Worm (Caenorhabditis elegans) whole organism, young adult: ENCODE measurements around the gene fem-2.

Source experiments
- B0261.1 ChIP-seq: sonication (generic microtip); optimal IDR thresholded peaks from 2 replicates; lab custom pipeline; 2016; ENCODE audit warnings: mild to moderate bottlenecking, missing genetic modification characterization, moderate library complexity, missing compliant biosample characterization
- B0336.3 ChIP-seq: fragments of 200-800 bp; sonication (Bioruptor generic); IDR thresholded peaks from 2 replicates; pipeline ENCODE4 v1.3.6; 2022; ENCODE audit warnings: missing genetic modification characterization, missing compliant biosample characterization
- F10E7.11 ChIP-seq: sonication (generic microtip); optimal IDR thresholded peaks from 2 replicates; lab custom pipeline; 2017; ENCODE audit warnings: mild to moderate bottlenecking, missing genetic modification characterization, moderate library complexity, missing compliant biosample characterization
- F22D6.2 ChIP-seq: sonication (generic microtip); optimal IDR thresholded peaks from 2 replicates; lab custom pipeline; 2016; ENCODE audit warnings: mild to moderate bottlenecking, missing genetic modification characterization, missing compliant biosample characterization
- F33H1.4 ChIP-seq: fragments of 200-800 bp; sonication (Bioruptor generic); IDR thresholded peaks from 2 replicates; pipeline ENCODE4 v1.3.6; 2022; ENCODE audit warnings: missing genetic modification reagents, missing genetic modification characterization, missing compliant biosample characterization
- F52B5.7 ChIP-seq: sonication (generic microtip); optimal IDR thresholded peaks from 2 replicates; lab custom pipeline; 2016; ENCODE audit warnings: mild to moderate bottlenecking, missing genetic modification characterization, missing compliant biosample characterization
- Y53G8AR.9 ChIP-seq: fragments of 200-800 bp; sonication (Bioruptor generic); conservative IDR thresholded peaks from 2 replicates; pipeline ENCODE4 v1.3.6; 2022; ENCODE audit warnings: missing genetic modification reagents, missing genetic modification characterization, missing compliant biosample characterization
- Y56A3A.18 ChIP-seq: fragments of 200-800 bp; sonication (Bioruptor generic); IDR thresholded peaks from 2 replicates; pipeline ENCODE4 v1.3.6; 2022; ENCODE audit warnings: missing genetic modification reagents, missing genetic modification characterization, missing compliant biosample characterization
- aptf-3 ChIP-seq: fragments of 200-800 bp; sonication (Bioruptor generic); IDR thresholded peaks from 2 replicates; pipeline ENCODE4 v1.3.6; 2022; ENCODE audit warnings: missing genetic modification characterization, missing compliant biosample characterization
- attf-5 ChIP-seq: fragments of 200-800 bp; sonication (Bioruptor generic); optimal IDR thresholded peaks from 2 replicates; lab custom pipeline; 2018; ENCODE audit warnings: mild to moderate bottlenecking, missing genetic modification characterization, missing compliant biosample characterization
- bed-2 ChIP-seq: fragments of 200-800 bp; sonication (Bioruptor generic); IDR thresholded peaks from 2 replicates; pipeline ENCODE4 v1.3.6; 2022; ENCODE audit warnings: missing genetic modification reagents, missing genetic modification characterization, missing compliant biosample characterization
- ccch-3 ChIP-seq: fragments of 200-800 bp; sonication (Bioruptor generic); optimal IDR thresholded peaks from 2 replicates; lab custom pipeline; 2018; ENCODE audit warnings: mild to moderate bottlenecking, missing genetic modification characterization, missing compliant biosample characterization
- ceh-58 ChIP-seq: fragments of 200-800 bp; sonication (Bioruptor generic); IDR thresholded peaks from 2 replicates; pipeline ENCODE4 v1.3.6; 2022; ENCODE audit warnings: missing genetic modification characterization, missing compliant biosample characterization
- dox-1 ChIP-seq: fragments of 200-800 bp; sonication (Bioruptor generic); IDR thresholded peaks from 2 replicates; pipeline ENCODE4 v1.3.6; 2022; ENCODE audit warnings: missing genetic modification reagents, missing genetic modification characterization, missing compliant biosample characterization
- dpff-1 ChIP-seq: sonication (generic microtip); optimal IDR thresholded peaks from 2 replicates; lab custom pipeline; 2017; ENCODE audit warnings: mild to moderate bottlenecking, missing genetic modification characterization, missing compliant biosample characterization
- egl-18 ChIP-seq: fragments of 200-800 bp; sonication (Bioruptor generic); IDR thresholded peaks from 2 replicates; pipeline ENCODE4 v1.3.6; 2022; ENCODE audit warnings: missing genetic modification reagents, missing genetic modification characterization, missing compliant biosample characterization
- egl-44 ChIP-seq: fragments of 200-800 bp; sonication (Bioruptor generic); IDR thresholded peaks from 2 replicates; pipeline ENCODE4 v1.3.6; 2022; ENCODE audit warnings: missing genetic modification reagents, missing genetic modification characterization, missing compliant biosample characterization
- ekl-4 ChIP-seq: fragments of 200-800 bp; sonication (Bioruptor generic); IDR thresholded peaks from 2 replicates; pipeline ENCODE4 v1.3.6; 2022; ENCODE audit warnings: missing genetic modification reagents, missing genetic modification characterization, missing compliant biosample characterization
- gei-17 ChIP-seq: fragments of 200-800 bp; sonication (Bioruptor generic); optimal IDR thresholded peaks from 2 replicates; lab custom pipeline; 2018; ENCODE audit warnings: mild to moderate bottlenecking, missing genetic modification characterization, missing compliant biosample characterization
- hmg-1.2 ChIP-seq: fragments of 200-800 bp; sonication (Bioruptor generic); IDR thresholded peaks from 2 replicates; pipeline ENCODE4 v1.3.6; 2022; ENCODE audit warnings: missing genetic modification reagents, missing genetic modification characterization, missing compliant biosample characterization
- lag-1 ChIP-seq: fragments of 200-800 bp; sonication (Bioruptor generic); IDR thresholded peaks from 2 replicates; pipeline ENCODE4 v1.3.6; 2022; ENCODE audit warnings: missing genetic modification reagents, missing genetic modification characterization, missing compliant biosample characterization
- lin-26 ChIP-seq: fragments of 200-800 bp; sonication (Bioruptor generic); IDR thresholded peaks from 2 replicates; pipeline ENCODE4 v1.3.6; 2022; ENCODE audit warnings: missing genetic modification reagents, missing genetic modification characterization, missing compliant biosample characterization
- lsl-1 ChIP-seq: fragments of 200-800 bp; sonication (Bioruptor generic); optimal IDR thresholded peaks from 2 replicates; lab custom pipeline; 2018; ENCODE audit warnings: mild to moderate bottlenecking, missing genetic modification characterization, moderate library complexity, missing compliant biosample characterization
- madf-8 ChIP-seq: fragments of 200-800 bp; sonication (Bioruptor generic); conservative IDR thresholded peaks from 2 replicates; pipeline ENCODE4 v1.3.6; 2022; ENCODE audit warnings: missing genetic modification reagents, missing genetic modification characterization, missing compliant biosample characterization
- mcd-1 ChIP-seq: fragments of 200-800 bp; sonication (Bioruptor generic); IDR thresholded peaks from 2 replicates; pipeline ENCODE4 v1.3.6; 2022; ENCODE audit warnings: missing genetic modification reagents, missing genetic modification characterization, missing compliant biosample characterization
- mes-4 ChIP-seq: sonication (generic microtip); optimal IDR thresholded peaks from 2 replicates; lab custom pipeline; 2016; ENCODE audit warnings: missing genotype, missing genetic modification characterization, missing compliant biosample characterization
- nfya-1 ChIP-seq: sonication (generic microtip); optimal IDR thresholded peaks from 2 replicates; lab custom pipeline; 2017; ENCODE audit warnings: antibody characterized with exemption, missing compliant biosample characterization, missing genetic modification characterization, borderline replicate concordance; ENCODE audit not compliant: insufficient read depth
- nfya-2 ChIP-seq: fragments of 200-800 bp; sonication (Bioruptor generic); IDR thresholded peaks from 2 replicates; pipeline ENCODE4 v1.3.6; 2022; ENCODE audit warnings: missing genetic modification reagents, missing genetic modification characterization, missing compliant biosample characterization
- nfyb-1 ChIP-seq: fragments of 200-800 bp; sonication (Bioruptor generic); IDR thresholded peaks from 2 replicates; pipeline ENCODE4 v1.3.6; 2022; ENCODE audit warnings: missing genetic modification reagents, missing genetic modification characterization, missing compliant biosample characterization
- nhr-27 ChIP-seq: fragments of 200-800 bp; sonication (Bioruptor generic); optimal IDR thresholded peaks from 2 replicates; lab custom pipeline; 2018; ENCODE audit warnings: mild to moderate bottlenecking, missing genetic modification characterization, moderate library complexity, missing compliant biosample characterization
- nhr-90 ChIP-seq: sonication (generic microtip); optimal IDR thresholded peaks from 2 replicates; lab custom pipeline; 2016; ENCODE audit warnings: missing genotype, mild to moderate bottlenecking, missing genetic modification characterization, missing compliant biosample characterization
- pha-4 ChIP-seq: fragments of 150-350 bp; sonication (generic microtip); optimal IDR thresholded peaks from 2 replicates; lab custom pipeline; 2014; ENCODE audit warnings: missing biosample characterization, missing genetic modification reagents, missing genetic modification characterization
- rpc-1 ChIP-seq, 2 experiments: fragments of 150-350 bp in 1 of 2; sonication (generic microtip) in 1 of 2; optimal IDR thresholded peaks; 2 replicates each; lab custom pipeline; 2014 to 2018; ENCODE audit warnings: missing biosample characterization in 1 of 2, missing genetic modification characterization in 1 of 2, missing genetic modification reagents in 1 of 2, missing genotype in 1 of 2
- sdz-38 ChIP-seq: sonication (generic microtip); optimal IDR thresholded peaks from 2 replicates; lab custom pipeline; 2016; ENCODE audit warnings: missing genotype, missing genetic modification characterization, missing compliant biosample characterization
- somi-1 ChIP-seq: fragments of 200-800 bp; sonication (Bioruptor generic); optimal IDR thresholded peaks from 2 replicates; lab custom pipeline; 2018; ENCODE audit warnings: mild to moderate bottlenecking, missing genetic modification characterization, missing compliant biosample characterization
- tbp1 ChIP-seq: fragments of 200-800 bp; sonication (Bioruptor generic); optimal IDR thresholded peaks from 2 replicates; lab custom pipeline; 2018; ENCODE audit warnings: mild to moderate bottlenecking, missing genetic modification characterization, missing compliant biosample characterization
- tbx-9 ChIP-seq: sonication (generic microtip); optimal IDR thresholded peaks from 2 replicates; lab custom pipeline; 2016; ENCODE audit warnings: borderline replicate concordance, missing genetic modification characterization, inconsistent platforms, missing compliant biosample characterization
- tlf-1 ChIP-seq: fragments of 200-800 bp; sonication (Bioruptor generic); optimal IDR thresholded peaks from 2 replicates; lab custom pipeline; 2018; ENCODE audit warnings: mild to moderate bottlenecking, missing genetic modification characterization, missing compliant biosample characterization
- unc-62 ChIP-seq: fragments of 150-350 bp; optimal IDR thresholded peaks from 2 replicates; lab custom pipeline; 2014; ENCODE audit warnings: missing biosample characterization, missing genetic modification reagents, missing genetic modification characterization
- xnd-1 ChIP-seq: sonication (generic microtip); optimal IDR thresholded peaks from 2 replicates; lab custom pipeline; 2016; ENCODE audit warnings: missing genotype, missing genetic modification reagents, missing genetic modification characterization, missing compliant biosample characterization
- zim-3 ChIP-seq: sonication (generic microtip); optimal IDR thresholded peaks from 2 replicates; lab custom pipeline; 2017; ENCODE audit warnings: mild to moderate bottlenecking, missing genetic modification characterization, moderate library complexity, missing compliant biosample characterization
- ztf-18 ChIP-seq: sonication (generic microtip); optimal IDR thresholded peaks from 2 replicates; lab custom pipeline; 2016; ENCODE audit warnings: missing genotype, mild to moderate bottlenecking, missing genetic modification characterization, missing compliant biosample characterization
- ztf-22 ChIP-seq: fragments of 200-800 bp; sonication (Bioruptor generic); optimal IDR thresholded peaks from 2 replicates; lab custom pipeline; 2018; ENCODE audit warnings: mild to moderate bottlenecking, missing genetic modification characterization, moderate library complexity, missing compliant biosample characterization
- ztf-25 ChIP-seq: fragments of 200-800 bp; sonication (Bioruptor generic); IDR thresholded peaks from 2 replicates; pipeline ENCODE4 v1.3.6; 2022; ENCODE audit warnings: missing genetic modification reagents, missing genetic modification characterization, missing compliant biosample characterization
- ztf-6 ChIP-seq: fragments of 200-800 bp; sonication (Bioruptor generic); IDR thresholded peaks from 2 replicates; pipeline ENCODE4 v1.3.6; 2022; ENCODE audit warnings: missing genetic modification reagents, missing genetic modification characterization, missing compliant biosample characterization

Gene fem-2

DNA sequence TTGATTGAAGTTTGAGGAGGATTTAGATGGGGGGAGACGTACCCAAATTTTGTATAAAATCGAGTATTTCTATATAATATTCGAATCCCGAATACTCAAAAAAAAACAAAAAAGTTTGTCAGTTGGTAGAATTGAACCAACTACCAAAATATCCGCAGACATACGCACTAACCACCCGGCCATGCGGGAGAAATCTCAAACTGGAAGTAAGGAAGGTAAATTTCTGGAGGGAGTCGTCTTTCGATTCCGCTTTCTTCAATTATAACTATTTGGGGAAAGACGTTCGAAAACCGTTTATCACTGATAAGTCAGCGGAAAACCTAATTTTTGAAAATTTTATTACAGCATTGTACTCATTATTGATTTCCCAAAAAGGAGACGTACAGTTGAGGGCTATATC, 5.5 kb downstream of the fem-2 start:
- TF ChIP-seq Y53G8AR.9 (GFP tag; lab: Robert Waterston, UW) (0 out of 2 replicates have a peak, but pooled peaks have one; percentile 42), aptf-3 (GFP tag; lab: Robert Waterston, UW) (0 out of 2 replicates have a peak, but pooled peaks have one; percentile 31), nfyb-1 (GFP tag; lab: Robert Waterston, UW) (peak; percentile 65), tbp1 (GFP tag; lab: Kevin White, UChicago) (peak; percentile 84), rpc-1 (optimal IDR thresholded peaks at IDR 0.05; lab: Kevin White, UChicago) (peak; percentile 6), rpc-1 (tag; optimal IDR thresholded peaks at IDR 0.05; lab: Kevin White, UChicago) (peak; percentile 47), B0261.1 (tag; lab: Kevin White, UChicago) (peak; percentile 58), ztf-25 (GFP tag; lab: Robert Waterston, UW) (0 out of 2 replicates have a peak, but pooled peaks have one; percentile 57), lin-26 (GFP tag; lab: Robert Waterston, UW) (peak; percentile 54), hmg-1.2 (peak; percentile 44), Y56A3A.18 (GFP tag; lab: Robert Waterston, UW) (peak; percentile 75; the same call in 1 of the 2 replicates), dox-1 (0 out of 2 replicates have a peak, but pooled peaks have one; percentile 21), mcd-1 (GFP tag; lab: Robert Waterston, UW) (peak; percentile 49)

- no peak for TF ChIP-seq zim-3 (tag; lab: Kevin White, UChicago)
- TF ChIP-seq ceh-58 = no peak
- no peak for TF ChIP-seq nhr-90 (tag; lab: Kevin White, UChicago)
- no peak for TF ChIP-seq ekl-4 (GFP tag; lab: Robert Waterston, UW)
- no peak for TF ChIP-seq somi-1 (GFP tag; lab: Kevin White, UChicago)
- no peak for TF ChIP-seq F52B5.7 (tag; lab: Kevin White, UChicago)
- TF ChIP-seq Y53G8AR.9 (GFP tag; lab: Robert Waterston, UW) = no peak
- no peak for TF ChIP-seq tbx-9 (tag; lab: Kevin White, UChicago)
- no peak for TF ChIP-seq ccch-3 (GFP tag; lab: Kevin White, UChicago)
- no peak for TF ChIP-seq lsl-1 (GFP tag; lab: Kevin White, UChicago)
- TF ChIP-seq, all 124 proteins: peak for 0
Observed at ce11 chrIII:627838-628237, 6.6 kb downstream of the fem-2 start, which contains the start of gene T19C3.5. TSS of gene T19C3.5 (minus strand) at chrIII:627938.

DNA sequence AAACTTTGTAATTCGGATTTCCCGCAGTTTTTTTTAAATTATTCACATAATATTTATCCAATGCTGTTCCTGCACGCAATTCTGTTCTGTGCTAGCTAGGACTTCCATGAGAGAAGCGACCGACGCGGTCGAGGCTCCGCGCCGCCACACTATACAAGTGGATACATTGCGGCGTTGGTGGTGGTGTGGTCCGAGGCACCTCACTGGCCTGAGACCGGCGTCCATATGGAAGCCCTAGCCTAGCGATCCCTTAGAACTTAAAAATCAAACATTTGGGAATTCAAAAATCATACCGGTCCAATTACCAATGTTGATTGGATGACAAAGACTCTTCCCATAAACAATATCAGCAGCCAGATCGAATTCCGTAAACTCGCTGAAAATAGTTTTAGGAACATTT, 8.3 kb downstream of the fem-2 start:
- TF ChIP-seq madf-8 (GFP tag; lab: Robert Waterston, UW) (no peak), tlf-1 (no peak), B0336.3 (GFP tag; lab: Robert Waterston, UW) (no peak), F22D6.2 (tag; lab: Kevin White, UChicago) (no peak), unc-62 (GFP tag; lab: Kevin White, UChicago) (no peak), egl-44 (GFP tag; lab: Robert Waterston, UW) (no peak), dpff-1 (tag; lab: Kevin White, UChicago) (no peak), attf-5 (no peak), pha-4 (tag; lab: Kevin White, UChicago) (no peak), sdz-38 (tag; lab: Kevin White, UChicago) (no peak), hmg-1.2 (no peak), F33H1.4 (GFP tag; lab: Robert Waterston, UW) (no peak), tbp1 (GFP tag; lab: Kevin White, UChicago) (no peak), ztf-22 (GFP tag; lab: Kevin White, UChicago) (no peak), mes-4 (tag; lab: Kevin White, UChicago) (no peak)

- TF ChIP-seq ztf-6 (GFP tag; lab: Robert Waterston, UW) = 0 out of 2 replicates have a peak, but pooled peaks have one; percentile 60
- no peak for TF ChIP-seq nfya-1
- TF ChIP-seq F10E7.11 (tag; lab: Kevin White, UChicago) = no peak
- TF ChIP-seq ekl-4 (GFP tag; lab: Robert Waterston, UW) = peak; percentile 60
- TF ChIP-seq nfya-2 (GFP tag; lab: Robert Waterston, UW) = no peak
- no peak for TF ChIP-seq lag-1 (GFP tag; lab: Robert Waterston, UW)
- peak; percentile 42 for TF ChIP-seq gei-17 (GFP tag; lab: Kevin White, UChicago)
- no peak for TF ChIP-seq bed-2 (GFP tag; lab: Robert Waterston, UW)
- peak; percentile 59; the same call in 1 of the 2 replicates for TF ChIP-seq lin-26 (GFP tag; lab: Robert Waterston, UW)
- TF ChIP-seq xnd-1 (tag; lab: Kevin White, UChicago) = no peak
- TF ChIP-seq nhr-27 (tag; lab: Kevin White, UChicago) = no peak
- TF ChIP-seq ztf-18 (tag; lab: Kevin White, UChicago) = peak; percentile 74
- TF ChIP-seq egl-18 (GFP tag; lab: Robert Waterston, UW) = no peak
Observed at ce11 chrIII:623754-624153, 10.7 kb downstream of the fem-2 start.
